Fruit fly (Drosophila melanogaster) whole organism, prepupa: Measurements from ENCODE around the gene CG31468.

Source experiments
- Blimp-1 ChIP-seq: fragments of 200-800 bp; sonication (Bioruptor generic); optimal IDR thresholded peaks from 3 replicates; lab custom pipeline; 2017; ENCODE audit warnings: missing biosample characterization, missing genetic modification characterization, mild to moderate bottlenecking, moderate library complexity, missing genetic modification reagents
- CG11762 ChIP-seq: fragments of 200-800 bp; sonication (Bioruptor generic); optimal IDR thresholded peaks from 3 replicates; lab custom pipeline; 2016; ENCODE audit warnings: missing biosample characterization, missing genetic modification characterization; ENCODE audit not compliant: insufficient read depth
- CG11902 ChIP-seq: fragments of 200-800 bp; sonication (Bioruptor generic); optimal IDR thresholded peaks from 3 replicates; lab custom pipeline; 2016; ENCODE audit warnings: missing biosample characterization, missing genetic modification characterization
- CG15336 ChIP-seq: fragments of 200-800 bp; sonication (Bioruptor generic); IDR thresholded peaks from 2 replicates; pipeline ENCODE4 v1.3.6; 2022; ENCODE audit warnings: missing biosample characterization, missing genetic modification characterization
- CG1621 ChIP-seq: fragments of 200-800 bp; sonication (Bioruptor generic); optimal IDR thresholded peaks from 3 replicates; lab custom pipeline; 2018; ENCODE audit warnings: missing biosample characterization, mild to moderate bottlenecking, missing genetic modification characterization
- CG16779 ChIP-seq: fragments of 200-800 bp; sonication (Bioruptor generic); optimal IDR thresholded peaks from 3 replicates; lab custom pipeline; 2017; ENCODE audit warnings: missing biosample characterization, mild to moderate bottlenecking, missing genetic modification characterization
- CG3032 ChIP-seq: fragments of 200-800 bp; optimal IDR thresholded peaks from 2 replicates; lab custom pipeline; 2019; ENCODE audit warnings: missing biosample characterization, mild to moderate bottlenecking, missing genetic modification characterization, moderate library complexity
- CG32006 ChIP-seq: fragments of 200-800 bp; sonication (Bioruptor generic); optimal IDR thresholded peaks from 3 replicates; lab custom pipeline; 2017; ENCODE audit warnings: missing biosample characterization, mild to moderate bottlenecking, missing genetic modification characterization
- CG34406 ChIP-seq: fragments of 200-800 bp; sonication (Bioruptor generic); optimal IDR thresholded peaks from 3 replicates; lab custom pipeline; 2016; ENCODE audit warnings: missing biosample characterization, missing genetic modification characterization
- CG3919 ChIP-seq: fragments of 200-800 bp; sonication (Bioruptor generic); optimal IDR thresholded peaks from 3 replicates; lab custom pipeline; 2016; ENCODE audit warnings: missing biosample characterization, missing genetic modification characterization
- CG4318 ChIP-seq: fragments of 200-800 bp; sonication (Bioruptor generic); optimal IDR thresholded peaks from 3 replicates; lab custom pipeline; 2017; ENCODE audit warnings: missing biosample characterization, mild to moderate bottlenecking, missing genetic modification characterization
- CG6163 ChIP-seq: fragments of 200-800 bp; sonication (Bioruptor generic); IDR thresholded peaks from 3 replicates; pipeline ENCODE4 v1.3.6; 2022; ENCODE audit warnings: missing biosample characterization, missing genetic modification characterization
- CG6808 ChIP-seq: fragments of 200-800 bp; sonication (Bioruptor generic); optimal IDR thresholded peaks from 3 replicates; lab custom pipeline; 2017; ENCODE audit warnings: missing biosample characterization, missing genetic modification characterization, mild to moderate bottlenecking, moderate library complexity, missing genetic modification reagents
- CG6854 ChIP-seq: fragments of 200-800 bp; sonication (Bioruptor generic); optimal IDR thresholded peaks from 2 replicates; lab custom pipeline; 2017; ENCODE audit warnings: missing biosample characterization, mild to moderate bottlenecking, missing genetic modification characterization
- CG7368 ChIP-seq: fragments of 200-800 bp; sonication (Bioruptor generic); optimal IDR thresholded peaks from 3 replicates; lab custom pipeline; 2016; ENCODE audit warnings: missing biosample characterization, missing genetic modification characterization
- CG8119 ChIP-seq: fragments of 200-800 bp; sonication (Bioruptor generic); IDR thresholded peaks from 3 replicates; pipeline ENCODE4 v1.3.6; 2022; ENCODE audit warnings: missing biosample characterization, missing genetic modification characterization
- CG8319 ChIP-seq: fragments of 200-800 bp; sonication (Bioruptor generic); optimal IDR thresholded peaks from 3 replicates; lab custom pipeline; 2016; ENCODE audit warnings: missing biosample characterization, missing genetic modification characterization
- Eip78C ChIP-seq: fragments of 200-800 bp; sonication (Bioruptor generic); peaks from one replicate; lab custom pipeline; 2016; ENCODE audit warnings: missing biosample characterization, missing genetic modification characterization
- Eip93F ChIP-seq: fragments of 200-800 bp; sonication (Bioruptor generic); optimal IDR thresholded peaks from 2 replicates; lab custom pipeline; 2016; ENCODE audit warnings: missing biosample characterization, mild to moderate bottlenecking, missing genetic modification characterization
- Ets21C ChIP-seq: fragments of 200-800 bp; sonication (Bioruptor generic); optimal IDR thresholded peaks from 3 replicates; lab custom pipeline; 2016; ENCODE audit warnings: missing biosample characterization, missing genetic modification characterization
- Ets96B ChIP-seq: fragments of 200-800 bp; optimal IDR thresholded peaks from 2 replicates; lab custom pipeline; 2019; ENCODE audit warnings: missing biosample characterization, mild to moderate bottlenecking, missing genetic modification characterization, moderate library complexity
- Gug ChIP-seq: fragments of 200-800 bp; sonication (Bioruptor generic); IDR thresholded peaks from 2 replicates; pipeline ENCODE4 v1.3.6; 2022; ENCODE audit warnings: missing biosample characterization, missing genetic modification characterization
- Hr38 ChIP-seq: sonication (Bioruptor generic); optimal IDR thresholded peaks from 2 replicates; lab custom pipeline; 2016; ENCODE audit warnings: missing biosample characterization, missing genetic modification characterization
- Hr4 ChIP-seq: fragments of 200-800 bp; sonication (Bioruptor generic); optimal IDR thresholded peaks from 3 replicates; lab custom pipeline; 2016; ENCODE audit warnings: missing biosample characterization, missing genetic modification characterization
- Lpt ChIP-seq: fragments of 200-800 bp; sonication (Bioruptor generic); optimal IDR thresholded peaks from 3 replicates; lab custom pipeline; 2016; ENCODE audit warnings: missing biosample characterization, missing genetic modification characterization
- Met ChIP-seq: fragments of 200-800 bp; sonication (Bioruptor generic); optimal IDR thresholded peaks from 3 replicates; lab custom pipeline; 2016; ENCODE audit warnings: missing biosample characterization, missing genetic modification characterization
- OdsH ChIP-seq: fragments of 200-800 bp; sonication (Bioruptor generic); optimal IDR thresholded peaks from 3 replicates; lab custom pipeline; 2016; ENCODE audit warnings: missing biosample characterization, missing genetic modification characterization
- Smox ChIP-seq: fragments of 200-800 bp; sonication (Bioruptor generic); optimal IDR thresholded peaks from 3 replicates; lab custom pipeline; 2016; ENCODE audit warnings: missing biosample characterization, missing genetic modification characterization
- Sox14 ChIP-seq: fragments of 200-800 bp; sonication (Bioruptor generic); optimal IDR thresholded peaks from 3 replicates; lab custom pipeline; 2016; ENCODE audit warnings: missing biosample characterization, missing genetic modification characterization
- Sox15 ChIP-seq: fragments of 200-800 bp; sonication (Bioruptor generic); optimal IDR thresholded peaks from 3 replicates; lab custom pipeline; 2016; ENCODE audit warnings: missing biosample characterization, missing genetic modification characterization
- acj6 ChIP-seq: fragments of 200-800 bp; sonication (Bioruptor generic); optimal IDR thresholded peaks from 3 replicates; lab custom pipeline; 2016; ENCODE audit warnings: missing biosample characterization, missing genetic modification characterization
- dac ChIP-seq: fragments of 200-800 bp; sonication (Bioruptor generic); optimal IDR thresholded peaks from 2 replicates; lab custom pipeline; 2017; ENCODE audit warnings: missing biosample characterization, mild to moderate bottlenecking, missing genetic modification characterization
- dsx ChIP-seq: fragments of 200-800 bp; optimal IDR thresholded peaks from 3 replicates; lab custom pipeline; 2019; ENCODE audit warnings: missing biosample characterization, mild to moderate bottlenecking, missing genetic modification characterization, moderate library complexity; ENCODE audit not compliant: poor library complexity, severe bottlenecking
- esn ChIP-seq: fragments of 200-800 bp; sonication (Bioruptor generic); optimal IDR thresholded peaks from 2 replicates; lab custom pipeline; 2016; ENCODE audit warnings: missing biosample characterization, mild to moderate bottlenecking, missing genetic modification characterization, moderate library complexity
- fd59A ChIP-seq: fragments of 200-800 bp; sonication (Bioruptor generic); optimal IDR thresholded peaks from 2 replicates; lab custom pipeline; 2017; ENCODE audit warnings: missing biosample characterization, mild to moderate bottlenecking, missing genetic modification characterization, missing genetic modification reagents
- fkh ChIP-seq: fragments of 200-800 bp; sonication (Bioruptor generic); optimal IDR thresholded peaks from 3 replicates; lab custom pipeline; 2017; ENCODE audit warnings: missing biosample characterization, mild to moderate bottlenecking, missing genetic modification characterization, moderate library complexity
- lz ChIP-seq: fragments of 200-800 bp; sonication (Bioruptor generic); optimal IDR thresholded peaks from 3 replicates; lab custom pipeline; 2016; ENCODE audit warnings: missing biosample characterization, missing genetic modification characterization
- net ChIP-seq: fragments of 200-800 bp; sonication (Bioruptor generic); optimal IDR thresholded peaks from 3 replicates; lab custom pipeline; 2016; ENCODE audit warnings: missing biosample characterization, missing genetic modification characterization
- pdm3 ChIP-seq: fragments of 200-800 bp; sonication (Bioruptor generic); optimal IDR thresholded peaks from 3 replicates; lab custom pipeline; 2016; ENCODE audit warnings: missing biosample characterization, missing genetic modification characterization
- salr ChIP-seq, 2 experiments: fragments of 200-800 bp; sonication (Bioruptor generic); optimal IDR thresholded peaks; 3 replicates each; lab custom pipeline; 2016 to 2018; ENCODE audit warnings: missing biosample characterization in 2 of 2, missing genetic modification characterization in 2 of 2, mild to moderate bottlenecking in 1 of 2
- ss ChIP-seq, 2 experiments: fragments of 200-800 bp; sonication (Bioruptor generic); optimal IDR thresholded peaks; 2 replicates in 1 of 2; 3 replicates in 1 of 2; lab custom pipeline; 2017 to 2018; ENCODE audit warnings: mild to moderate bottlenecking in 2 of 2, missing biosample characterization in 2 of 2, missing genetic modification characterization in 2 of 2, moderate library complexity in 1 of 2
- svp ChIP-seq: fragments of 200-800 bp; sonication (Bioruptor generic); peaks from one replicate; lab custom pipeline; 2016; ENCODE audit warnings: missing biosample characterization, missing genetic modification characterization
- topi ChIP-seq: fragments of 200-800 bp; sonication (Bioruptor generic); optimal IDR thresholded peaks from 3 replicates; lab custom pipeline; 2016; ENCODE audit warnings: missing biosample characterization, missing genetic modification characterization
- vri ChIP-seq: fragments of 200-800 bp; sonication (Bioruptor generic); optimal IDR thresholded peaks from 3 replicates; lab custom pipeline; 2016; ENCODE audit warnings: missing biosample characterization, mild to moderate bottlenecking, missing genetic modification characterization

Gene CG31468

dm6 chr3R:23721525-23721924 is 21.4 kb upstream of the CG31468 start, which contains the start of gene CG10232:
Gene CG10232, minus strand, starts transcription at chr3R:23721625.
- TF ChIP-seq CG15336 (GFP tag; lab: Robert Waterston, UW) (no peak), fd59A (GFP tag; lab: Kevin White, UChicago) (no peak)

- TF ChIP-seq CG6163 (GFP tag; lab: Robert Waterston, UW) (no peak), Lpt (GFP tag; lab: Kevin White, UChicago) (no peak), acj6 (no peak), topi (GFP tag; lab: Kevin White, UChicago) (no peak), Ets96B (no peak), Hr4 (GFP tag; lab: Kevin White, UChicago) (no peak)
Measured at dm6 chr3R:23718297-23718941, 18.3 kb upstream of the CG31468 start, which contains the start of gene nau. Gene nau, minus strand, starts transcription at chr3R:23718357.

dm6 chr3R:23714852-23715251 is 14.7 kb upstream of the CG31468 start:
- no peak for TF ChIP-seq CG3919
- no peak for TF ChIP-seq Hr4 (GFP tag; lab: Kevin White, UChicago)
- TF ChIP-seq pdm3 (GFP tag; lab: Kevin White, UChicago) = no peak
- no peak for TF ChIP-seq Lpt (GFP tag; lab: Kevin White, UChicago)
- TF ChIP-seq vri = peak; percentile 65

dm6 chr3R:23713901-23714300 is 13.7 kb upstream of the CG31468 start:
- TF ChIP-seq Smox (GFP tag; lab: Kevin White, UChicago) (peak; percentile 85), Eip93F (peak; percentile 69), lz (GFP tag; lab: Kevin White, UChicago) (peak; percentile 88), CG7368 (peak; percentile 56), Ets96B (peak; percentile 51), CG8319 (peak; percentile 21), Blimp-1 (GFP tag; lab: Kevin White, UChicago) (peak; percentile 11), CG34406 (GFP tag; lab: Kevin White, UChicago) (peak; percentile 82), ss (GFP tag; optimal IDR thresholded peaks at IDR 0.05; lab: Kevin White, UChicago) (peak in 1 of 2 experiments; percentile 75), Ets21C (GFP tag; lab: Kevin White, UChicago) (peak; percentile 85), fkh (GFP tag; lab: Kevin White, UChicago) (no peak), Hr38 (no peak), CG6854 (peak; percentile 38), CG11902 (GFP tag; lab: Kevin White, UChicago) (peak; percentile 67), vri (peak; percentile 89), CG1621 (peak; percentile 53), fd59A (GFP tag; lab: Kevin White, UChicago) (peak; percentile 38), Met (GFP tag; lab: Kevin White, UChicago) (peak; percentile 90), svp (GFP tag; lab: Kevin White, UChicago) (peak; percentile 93), OdsH (GFP tag; lab: Kevin White, UChicago) (peak; percentile 77), net (peak; percentile 67), salr (GFP tag; optimal IDR thresholded peaks at IDR 0.05; lab: Kevin White, UChicago) (peak; percentile 24 to 47), Gug (GFP tag; lab: Robert Waterston, UW) (peak; percentile 56), dac (no peak), pdm3 (GFP tag; lab: Kevin White, UChicago) (peak; percentile 79), topi (GFP tag; lab: Kevin White, UChicago) (peak; percentile 88), CG6808 (GFP tag; lab: Kevin White, UChicago) (peak; percentile 64), Sox15 (peak; percentile 63), dsx (peak; percentile 41), Eip78C (no peak), CG16779 (tag; lab: Kevin White, UChicago) (no peak), esn (GFP tag; lab: Kevin White, UChicago) (peak; percentile 93), CG8119 (GFP tag; lab: Robert Waterston, UW) (peak; percentile 63), CG3919 (peak; percentile 69), Sox14 (peak; percentile 84), CG3032 (tag; lab: Kevin White, UChicago) (peak; percentile 29), CG32006 (GFP tag; lab: Kevin White, UChicago) (peak; percentile 59), CG4318 (GFP tag; lab: Kevin White, UChicago) (no peak), CG11762 (GFP tag; lab: Kevin White, UChicago) (peak; percentile 57)
